Fruit fly (Drosophila melanogaster): Measurements from ENCODE around the gene CG13841.

Gene CG13841

dm6 chr3R:22781412-22781811 is 13.9 kb upstream of the CG13841 start (continued):
- TF ChIP-seq hkb (optimal IDR thresholded peaks at IDR 0.05), result no peak
- TF ChIP-seq hkb (GFP tag; IDR thresholded peaks at IDR 0.05), result peak; percentile 47; the same call in 1 of the 2 replicates
- TF ChIP-seq sug (tag; optimal IDR thresholded peaks at IDR 0.05), result peak; percentile 5
- peak; percentile 97 for TF ChIP-seq Deaf1 (tag; optimal IDR thresholded peaks at IDR 0.05)
- no peak for TF ChIP-seq btn (GFP tag; optimal IDR thresholded peaks at IDR 0.05)
- TF ChIP-seq ham (GFP tag; IDR thresholded peaks at IDR 0.05), result no peak
- no peak for TF ChIP-seq CG7357 (GFP tag; IDR thresholded peaks at IDR 0.05)
- TF ChIP-seq Camta (GFP tag; optimal IDR thresholded peaks at IDR 0.05), result no peak
- TF ChIP-seq Nf-YA (GFP tag; IDR thresholded peaks at IDR 0.05), result no peak
- TF ChIP-seq zen (tag; optimal IDR thresholded peaks at IDR 0.05), result peak; percentile 8
- TF ChIP-seq Max (GFP tag; optimal IDR thresholded peaks at IDR 0.05), result no peak
- TF ChIP-seq pan (optimal IDR thresholded peaks at IDR 0.05), result no peak
- no peak for TF ChIP-seq pan (GFP tag; optimal IDR thresholded peaks at IDR 0.05 in 1 of 2, IDR thresholded peaks at IDR 0.05 in 1 of 2)
- TF ChIP-seq CG13296 (GFP tag; optimal IDR thresholded peaks at IDR 0.05), result no peak
- no peak for TF ChIP-seq CG17361 (GFP tag; IDR thresholded peaks at IDR 0.05)
- no peak for TF ChIP-seq CG9797 (GFP tag; optimal IDR thresholded peaks at IDR 0.05)
- TF ChIP-seq tup (GFP tag; optimal IDR thresholded peaks at IDR 0.05), result no peak
- TF ChIP-seq lbe (GFP tag; optimal IDR thresholded peaks at IDR 0.05), result peak; percentile 62
- TF ChIP-seq CG12744 (GFP tag; optimal IDR thresholded peaks at IDR 0.05), result no peak
- peak; percentile 18 for TF ChIP-seq sqz (GFP tag; optimal IDR thresholded peaks at IDR 0.05)
- TF ChIP-seq sd (tag; optimal IDR thresholded peaks at IDR 0.05), result peak; percentile 22
- TF ChIP-seq slp2 (GFP tag; optimal IDR thresholded peaks at IDR 0.05), result no peak
- TF ChIP-seq h (optimal IDR thresholded peaks at IDR 0.05), result no peak
- TF ChIP-seq ems (GFP tag; optimal IDR thresholded peaks at IDR 0.05), result no peak
- no peak for TF ChIP-seq crol (GFP tag; IDR thresholded peaks at IDR 0.05)
- TF ChIP-seq tna (GFP tag; IDR thresholded peaks at IDR 0.05; ENCODE audit: partially characterized antibody), result no peak
- TF ChIP-seq CG6683 (GFP tag; optimal IDR thresholded peaks at IDR 0.05), result no peak
- TF ChIP-seq tin (GFP tag; optimal IDR thresholded peaks at IDR 0.05), result peak; percentile 4
- no peak for TF ChIP-seq CG31388 (GFP tag; optimal IDR thresholded peaks at IDR 0.05)
- TF ChIP-seq CG11456 (GFP tag; IDR thresholded peaks at IDR 0.05), result no peak
- TF ChIP-seq Ada2b (GFP tag; IDR thresholded peaks at IDR 0.05), result no peak
- TF ChIP-seq CG9727 (GFP tag; optimal IDR thresholded peaks at IDR 0.05), result no peak
- no peak for TF ChIP-seq CG14710 (tag; optimal IDR thresholded peaks at IDR 0.05)
- TF ChIP-seq gcm2 (GFP tag; optimal IDR thresholded peaks at IDR 0.05), result no peak
- TF ChIP-seq cwo (GFP tag; optimal IDR thresholded peaks at IDR 0.05), result no peak
- TF ChIP-seq Stat92E (GFP tag; optimal IDR thresholded peaks at IDR 0.05), result peak in 1 of 3 experiments; percentile 36
- no peak for TF ChIP-seq CG1832 (GFP tag; optimal IDR thresholded peaks at IDR 0.05)
- TF ChIP-seq CG9876 (GFP tag; optimal IDR thresholded peaks at IDR 0.05), result no peak
- TF ChIP-seq CG10543 (GFP tag; optimal IDR thresholded peaks at IDR 0.05), result peak; percentile 45
- peak; percentile 61; the same call in 1 of the 2 replicates for TF ChIP-seq chm (GFP tag; IDR thresholded peaks at IDR 0.05)
- no peak for TF ChIP-seq CG15011 (GFP tag; optimal IDR thresholded peaks at IDR 0.05)
- TF ChIP-seq CG3407 (GFP tag; optimal IDR thresholded peaks at IDR 0.05), result no peak
- no peak for TF ChIP-seq CG6689 (GFP tag; IDR thresholded peaks at IDR 0.05)
- TF ChIP-seq sna (GFP tag; IDR thresholded peaks at IDR 0.05; ENCODE audit: partially characterized antibody), result no peak
- no peak for TF ChIP-seq jigr1 (GFP tag; IDR thresholded peaks at IDR 0.05)
- TF ChIP-seq MBD-R2 (GFP tag; IDR thresholded peaks at IDR 0.05), result no peak
- no peak for TF ChIP-seq mirr (GFP tag; optimal IDR thresholded peaks at IDR 0.05)
- TF ChIP-seq CG6791 (GFP tag; IDR thresholded peaks at IDR 0.05; ENCODE audit: partially characterized antibody), result no peak
- TF ChIP-seq ftz-f1 (GFP tag; optimal IDR thresholded peaks at IDR 0.05), result peak; percentile 53
- TF ChIP-seq jing (GFP tag; optimal IDR thresholded peaks at IDR 0.05), result no peak
- TF ChIP-seq p53 (GFP tag; optimal IDR thresholded peaks at IDR 0.05), result no peak
- TF ChIP-seq CG14050 (GFP tag; IDR thresholded peaks at IDR 0.05), result no peak; the same call in 2 of the 3 replicates
- no peak for TF ChIP-seq Sin3A (optimal IDR thresholded peaks at IDR 0.05)
